Fruit fly (Drosophila melanogaster): ENCODE measurements around the gene CG32512.

The CG32512 gene

DNA sequence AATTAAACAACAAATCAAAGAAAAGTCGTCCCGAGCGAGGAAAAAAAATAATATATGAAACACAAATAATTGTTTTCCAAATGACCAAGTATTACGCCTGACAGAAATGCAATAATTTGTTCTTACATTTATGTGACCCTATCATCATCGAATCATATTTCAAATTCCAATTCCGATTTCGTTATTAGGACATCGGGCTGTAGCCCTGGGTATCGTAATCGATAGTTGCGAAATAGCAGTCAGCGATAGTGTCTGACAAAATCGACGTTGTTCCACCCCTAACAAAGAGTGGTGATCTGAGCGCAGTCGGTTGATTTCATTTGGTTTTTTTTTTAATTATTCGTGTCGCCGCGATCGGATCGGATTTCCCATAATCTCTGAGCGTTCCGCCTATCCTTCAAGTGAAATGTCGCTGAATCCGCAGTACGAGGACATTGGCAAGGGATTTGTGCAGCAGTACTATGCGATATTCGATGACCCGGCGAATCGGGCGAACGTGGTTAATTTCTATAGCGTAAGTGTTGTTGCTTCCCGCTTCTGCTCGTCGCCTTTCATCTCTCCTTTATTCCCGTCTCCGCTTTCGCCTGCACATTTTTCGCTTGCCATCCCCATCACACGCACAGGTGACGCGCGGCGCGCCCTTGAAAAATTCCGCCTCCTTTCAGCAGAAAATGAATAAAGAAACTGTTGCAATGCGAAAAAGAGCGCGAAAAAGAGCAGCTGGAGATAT is 32.0 kb downstream of the CG32512 start, which contains the start of gene Ntf-2:
TSS of gene Ntf-2 (plus strand) at position 262 of the 730 bp plus-strand sequence.
- no peak for TF ChIP-seq CkIIα-i1 (GFP tag; IDR thresholded peaks at IDR 0.05)
- TF ChIP-seq lilli (GFP tag; optimal IDR thresholded peaks at IDR 0.05), result peak; percentile 44
- no peak for TF ChIP-seq crol (GFP tag; IDR thresholded peaks at IDR 0.05)
- no peak for TF ChIP-seq Six4 (GFP tag; optimal IDR thresholded peaks at IDR 0.05)
- TF ChIP-seq tin (GFP tag; optimal IDR thresholded peaks at IDR 0.05), result peak; percentile 12
- TF ChIP-seq wor (GFP tag; IDR thresholded peaks at IDR 0.05), result no peak
- no peak for TF ChIP-seq CG13123 (GFP tag; optimal IDR thresholded peaks at IDR 0.05)
- TF ChIP-seq CG12744 (GFP tag; optimal IDR thresholded peaks at IDR 0.05), result no peak
- peak; percentile 28 for TF ChIP-seq Hmr (GFP tag; optimal IDR thresholded peaks at IDR 0.05)
- no peak for TF ChIP-seq CG8089 (GFP tag; optimal IDR thresholded peaks at IDR 0.05)
- TF ChIP-seq wdn (GFP tag; IDR thresholded peaks at IDR 0.05), result 0 out of 2 replicates have a peak, but pooled peaks have one; percentile 5
- TF ChIP-seq vvl (GFP tag; IDR thresholded peaks at IDR 0.05), result 0 out of 2 replicates have a peak, but pooled peaks have one; percentile 24
- peak; percentile 80 for TF ChIP-seq CG13287 (GFP tag; IDR thresholded peaks at IDR 0.05; ENCODE audit: partially characterized antibody)
- no peak for TF ChIP-seq CG9215 (GFP tag; IDR thresholded peaks at IDR 0.05)
- peak; percentile 90 for TF ChIP-seq amos (GFP tag; IDR thresholded peaks at IDR 0.05; ENCODE audit: partially characterized antibody)
- TF ChIP-seq CG30403 (GFP tag; optimal IDR thresholded peaks at IDR 0.05), result no peak
- TF ChIP-seq slbo (GFP tag; IDR thresholded peaks at IDR 0.05), result peak; percentile 61
- TF ChIP-seq dpn (GFP tag; optimal IDR thresholded peaks at IDR 0.05), result peak; percentile 20 to 29
- TF ChIP-seq CG3838 (GFP tag; optimal IDR thresholded peaks at IDR 0.05), result no peak
- peak; percentile 21 for TF ChIP-seq CG9817 (tag; optimal IDR thresholded peaks at IDR 0.05)
- no peak for TF ChIP-seq CG17361 (GFP tag; IDR thresholded peaks at IDR 0.05)
- TF ChIP-seq BEAF-32 (GFP tag; optimal IDR thresholded peaks at IDR 0.05), result peak; percentile 86
- TF ChIP-seq grn (GFP tag; optimal IDR thresholded peaks at IDR 0.05), result peak; percentile 7
- TF ChIP-seq stwl (tag; optimal IDR thresholded peaks at IDR 0.05), result peak; percentile 44
- no peak for TF ChIP-seq dimm (GFP tag; IDR thresholded peaks at IDR 0.05)
- no peak for TF ChIP-seq CG7271 (tag; optimal IDR thresholded peaks at IDR 0.05)
- TF ChIP-seq Drgx (GFP tag; IDR thresholded peaks at IDR 0.05), result peak; percentile 19; the same call in 1 of the 2 replicates
- peak; percentile 39; the same call in 1 of the 2 replicates for TF ChIP-seq sob (GFP tag; IDR thresholded peaks at IDR 0.05)
- no peak for TF ChIP-seq sd (tag; optimal IDR thresholded peaks at IDR 0.05)
- peak; percentile 81 for TF ChIP-seq mld (GFP tag; IDR thresholded peaks at IDR 0.05; ENCODE audit: partially characterized antibody)
- TF ChIP-seq gfzf (GFP tag; optimal IDR thresholded peaks at IDR 0.05), result peak; percentile 50
- TF ChIP-seq sima (GFP tag; optimal IDR thresholded peaks at IDR 0.05), result no peak
- TF ChIP-seq HLHmδ (GFP tag; optimal IDR thresholded peaks at IDR 0.05), result peak; percentile 48
- TF ChIP-seq CG13424 (tag; optimal IDR thresholded peaks at IDR 0.05), result peak; percentile 27
- TF ChIP-seq bbx (GFP tag; IDR thresholded peaks at IDR 0.05; ENCODE audit: partially characterized antibody), result peak; percentile 90
- no peak for TF ChIP-seq Hr3 (GFP tag; optimal IDR thresholded peaks at IDR 0.05)
- peak; percentile 38; the same call in 1 of the 2 replicates for TF ChIP-seq CG32532 (GFP tag; IDR thresholded peaks at IDR 0.05)
- no peak for TF ChIP-seq Lpt (GFP tag; optimal IDR thresholded peaks at IDR 0.05)
- TF ChIP-seq Dll (GFP tag; IDR thresholded peaks at IDR 0.05; ENCODE audit: partially characterized antibody), result peak; percentile 75
- no peak for TF ChIP-seq pros (GFP tag; optimal IDR thresholded peaks at IDR 0.05)
- TF ChIP-seq nerfin-1 (tag; optimal IDR thresholded peaks at IDR 0.05), result peak; percentile 45
- no peak for TF ChIP-seq Kr (GFP tag; optimal IDR thresholded peaks at IDR 0.05)
- TF ChIP-seq Dref (GFP tag; IDR thresholded peaks at IDR 0.05), result peak; percentile 96
- peak; percentile 61 for TF ChIP-seq Rfx (GFP tag; IDR thresholded peaks at IDR 0.05)
- TF ChIP-seq gro (GFP tag; optimal IDR thresholded peaks at IDR 0.05), result peak; percentile 26
- peak; percentile 55 for TF ChIP-seq HmgD (GFP tag; optimal IDR thresholded peaks at IDR 0.05)
- TF ChIP-seq CG10565 (GFP tag; optimal IDR thresholded peaks at IDR 0.05), result no peak
- TF ChIP-seq CG12071 (GFP tag; optimal IDR thresholded peaks at IDR 0.05), result no peak
- no peak for TF ChIP-seq CG8478 (optimal IDR thresholded peaks at IDR 0.05)
- peak; percentile 84; the same call in 1 of the 2 replicates for TF ChIP-seq CG42726 (GFP tag; IDR thresholded peaks at IDR 0.05; ENCODE audit: partially characterized antibody)

Measured in whole organism, embryonic.